Comparison of ENCODE assay signal across 1 fruit fly cellular context in the genomic region with DNA sequence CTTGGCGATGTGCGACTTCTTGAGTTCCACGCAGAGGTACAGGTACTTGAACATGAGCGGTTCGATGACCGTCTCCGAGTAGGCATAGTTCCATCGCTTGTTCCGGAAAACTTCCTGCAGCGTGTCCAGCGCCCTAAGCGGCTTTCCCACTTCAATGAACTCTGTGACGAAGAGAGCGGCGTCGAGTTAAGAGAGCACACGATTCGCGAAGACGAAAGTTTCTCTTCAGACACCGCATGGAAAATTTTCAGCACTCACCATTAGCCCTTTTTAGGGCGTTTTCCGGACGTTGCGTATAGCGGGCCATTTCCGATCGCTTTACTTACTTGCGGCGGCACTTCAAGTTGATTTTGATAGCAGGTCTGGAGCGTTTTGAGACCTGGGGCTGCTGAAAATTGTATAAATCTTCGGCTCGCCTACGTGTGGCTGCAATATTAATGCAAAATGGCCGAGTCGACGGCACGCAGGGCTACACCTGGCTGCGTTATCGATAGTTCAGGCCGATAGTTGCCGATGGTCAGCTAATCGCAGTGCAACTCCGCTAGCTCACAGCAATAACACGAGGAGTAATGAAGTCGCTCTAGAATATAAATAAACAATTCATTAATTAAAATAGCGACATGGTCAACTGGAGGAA.
TF ChIP-seq lines count a peak whose summit lies in the region.

Gene eIF3a, minus strand, starts transcription at position 455 of the 637 bp plus-strand sequence.
Gene CG1074, plus strand, starts transcription at position 525 of the 637 bp plus-strand sequence.

TF ChIP-seq in whole organism, embryonic, 481 proteins besides CTCF, POLR2A, EP300 and RAD21 (continued from another document):
- TF ChIP-seq CG7357 (GFP tag; IDR thresholded peaks at IDR 0.05; lab: Robert Waterston, UW) (no peak), ham (GFP tag; IDR thresholded peaks at IDR 0.05; lab: Robert Waterston, UW) (no peak), CG2678 (tag; optimal IDR thresholded peaks at IDR 0.05; lab: Kevin White, UChicago) (no peak), da (GFP tag; optimal IDR thresholded peaks at IDR 0.05; lab: Kevin White, UChicago) (peak; percentile 67), CG43689 (GFP tag; IDR thresholded peaks at IDR 0.05; lab: Robert Waterston, UW) (no peak), CG3281 (GFP tag; optimal IDR thresholded peaks at IDR 0.05; lab: Kevin White, UChicago) (peak; percentile 78), stwl (tag; optimal IDR thresholded peaks at IDR 0.05; lab: Kevin White, UChicago) (peak; percentile 87), CG8359 (GFP tag; optimal IDR thresholded peaks at IDR 0.05; lab: Kevin White, UChicago; ENCODE audit: borderline replicate concordance) (no peak), kni (GFP tag; optimal IDR thresholded peaks at IDR 0.05; lab: Kevin White, UChicago) (no peak), kah (GFP tag; optimal IDR thresholded peaks at IDR 0.05; lab: Kevin White, UChicago) (peak; percentile 51), Bteb2 (GFP tag; optimal IDR thresholded peaks at IDR 0.05; lab: Kevin White, UChicago) (peak; percentile 31), hkb (optimal IDR thresholded peaks at IDR 0.05; lab: Kevin White, UChicago) (no peak), hkb (GFP tag; IDR thresholded peaks at IDR 0.05; lab: Robert Waterston, UW) (peak; percentile 46), Ravus (GFP tag; IDR thresholded peaks at IDR 0.05; lab: Robert Waterston, UW) (no peak), CG7786 (GFP tag; optimal IDR thresholded peaks at IDR 0.05; lab: Kevin White, UChicago) (peak; percentile 36), CG33213 (GFP tag; optimal IDR thresholded peaks at IDR 0.05; lab: Kevin White, UChicago) (peak; percentile 78), CG31388 (GFP tag; optimal IDR thresholded peaks at IDR 0.05; lab: Kevin White, UChicago) (no peak), CG3407 (GFP tag; optimal IDR thresholded peaks at IDR 0.05; lab: Kevin White, UChicago) (peak; percentile 50), corto (GFP tag; optimal IDR thresholded peaks at IDR 0.05; lab: Kevin White, UChicago) (no peak), Doc2 (GFP tag; IDR thresholded peaks at IDR 0.05; lab: Robert Waterston, UW) (no peak), CG32532 (GFP tag; IDR thresholded peaks at IDR 0.05; lab: Robert Waterston, UW) (peak; percentile 80), CG15011 (GFP tag; optimal IDR thresholded peaks at IDR 0.05; lab: Kevin White, UChicago) (no peak), cas (GFP tag; IDR thresholded peaks at IDR 0.05; lab: Robert Waterston, UW) (peak; percentile 54; the same call in 1 of the 2 replicates)
